Worm (Caenorhabditis elegans) whole organism, L4 larva: ENCODE data around the gene clec-161.

Experiments
- F10B5.3 ChIP-seq: sonication (generic microtip); optimal IDR thresholded peaks from 2 replicates; lab custom pipeline; 2016; ENCODE audit warnings: mild to moderate bottlenecking, missing genetic modification characterization, missing compliant biosample characterization
- F44E2.7 ChIP-seq: fragments of 200-800 bp; sonication (Bioruptor generic); IDR thresholded peaks from 2 replicates; pipeline ENCODE4 v2.1.2; 2022; ENCODE audit warnings: missing genetic modification characterization, missing compliant biosample characterization
- R02D3.7 ChIP-seq: fragments of 150-350 bp; sonication (generic microtip); optimal IDR thresholded peaks from 3 replicates; lab custom pipeline; 2014; ENCODE audit warnings: missing biosample characterization, missing genetic modification characterization
- T26A8.4 ChIP-seq: fragments of 200-800 bp; sonication (Bioruptor generic); IDR thresholded peaks from 2 replicates; pipeline ENCODE4 v1.3.6; 2022; ENCODE audit warnings: missing genetic modification characterization, missing compliant biosample characterization
- ZK337.2 ChIP-seq: fragments of 200-800 bp; sonication (Bioruptor generic); IDR thresholded peaks from 2 replicates; pipeline ENCODE4 v1.3.6; 2022; ENCODE audit warnings: missing genetic modification reagents, missing genetic modification characterization, missing compliant biosample characterization
- aha-1 ChIP-seq: fragments of 150-350 bp; peaks from one replicate; lab custom pipeline; 2014; ENCODE audit warnings: missing biosample characterization, missing genetic modification characterization
- daf-16 ChIP-seq, 3 experiments: sonication (generic microtip); optimal IDR thresholded peaks; 2 replicates each; lab custom pipeline; 2016 to 2017; ENCODE audit warnings: missing genetic modification characterization in 3 of 3, missing genetic modification reagents in 3 of 3, mild to moderate bottlenecking in 2 of 3, missing compliant biosample characterization in 2 of 3, missing biosample characterization in 1 of 3, moderate library complexity in 1 of 3
- daf-19 ChIP-seq: fragments of 200-800 bp; sonication (Bioruptor generic); conservative IDR thresholded peaks from 2 replicates; pipeline ENCODE4 v1.3.6; 2022; ENCODE audit warnings: missing genetic modification characterization, missing compliant biosample characterization
- daf-8 ChIP-seq: fragments of 200-800 bp; sonication (Bioruptor generic); IDR thresholded peaks from 2 replicates; pipeline ENCODE4 v1.3.6; 2022; ENCODE audit warnings: missing genetic modification characterization, missing compliant biosample characterization
- dmd-6 ChIP-seq: fragments of 200-800 bp; sonication (Bioruptor generic); IDR thresholded peaks from 2 replicates; pipeline ENCODE4 v1.3.6; 2022; ENCODE audit warnings: missing genetic modification reagents, missing genetic modification characterization, missing compliant biosample characterization
- dmd-8 ChIP-seq: fragments of 200-800 bp; sonication (Bioruptor generic); IDR thresholded peaks from 2 replicates; pipeline ENCODE4 v1.3.6; 2022; ENCODE audit warnings: missing genetic modification characterization, missing compliant biosample characterization
- dmd-9 ChIP-seq: fragments of 200-800 bp; sonication (Bioruptor generic); IDR thresholded peaks from 2 replicates; pipeline ENCODE4 v1.3.6; 2022; ENCODE audit warnings: missing genetic modification reagents, missing genetic modification characterization, missing compliant biosample characterization
- dve-1 ChIP-seq: sonication (generic microtip); optimal IDR thresholded peaks from 2 replicates; lab custom pipeline; 2017; ENCODE audit warnings: antibody characterized with exemption, mild to moderate bottlenecking, missing genetic modification characterization, missing compliant biosample characterization; ENCODE audit not compliant: insufficient read depth
- egl-27 ChIP-seq: sonication (generic microtip); optimal IDR thresholded peaks from 3 replicates; lab custom pipeline; 2017; ENCODE audit warnings: missing biosample characterization, missing genetic modification reagents, missing genetic modification characterization
- fkh-10 ChIP-seq: fragments of 150-350 bp; optimal IDR thresholded peaks from 2 replicates; lab custom pipeline; 2014; ENCODE audit warnings: missing biosample characterization, missing genetic modification reagents, missing genetic modification characterization
- gei-8 ChIP-seq: fragments of 200-800 bp; sonication (Bioruptor generic); optimal IDR thresholded peaks from 2 replicates; lab custom pipeline; 2018; ENCODE audit warnings: mild to moderate bottlenecking, missing genetic modification characterization, missing compliant biosample characterization
- hif-1 ChIP-seq, 2 experiments: sonication (generic microtip); optimal IDR thresholded peaks; 2 replicates each; lab custom pipeline; 2016 to 2017; ENCODE audit warnings: missing compliant biosample characterization in 2 of 2, missing genetic modification characterization in 2 of 2, missing genetic modification reagents in 2 of 2, missing genotype in 2 of 2, mild to moderate bottlenecking in 1 of 2
- hlh-11 ChIP-seq: fragments of 200-800 bp; sonication (Bioruptor generic); optimal IDR thresholded peaks from 2 replicates; lab custom pipeline; 2018; ENCODE audit warnings: mild to moderate bottlenecking, missing genetic modification characterization, missing compliant biosample characterization
- hlh-30 ChIP-seq: sonication (generic microtip); optimal IDR thresholded peaks from 2 replicates; lab custom pipeline; 2017; ENCODE audit warnings: antibody characterized with exemption, mild to moderate bottlenecking, missing genetic modification characterization, missing compliant biosample characterization; ENCODE audit not compliant: insufficient read depth
- lin-1 ChIP-seq: fragments of 200-800 bp; sonication (Bioruptor generic); IDR thresholded peaks from 2 replicates; pipeline ENCODE4 v1.3.6; 2022; ENCODE audit warnings: missing genetic modification reagents, missing genetic modification characterization, missing compliant biosample characterization
- lir-3 ChIP-seq: sonication (generic microtip); optimal IDR thresholded peaks from 2 replicates; lab custom pipeline; 2016; ENCODE audit warnings: mild to moderate bottlenecking, missing genetic modification characterization, missing compliant biosample characterization
- madf-9 ChIP-seq: fragments of 200-800 bp; sonication (Bioruptor generic); conservative IDR thresholded peaks from 2 replicates; pipeline ENCODE4 v1.3.6; 2022; ENCODE audit warnings: missing genetic modification reagents, missing genetic modification characterization, missing compliant biosample characterization
- mdl-1 ChIP-seq, 2 experiments: fragments of 150-350 bp in 1 of 2; sonication (generic microtip) in 1 of 2; optimal IDR thresholded peaks; 2 replicates each; lab custom pipeline; 2014 to 2017; ENCODE audit warnings: missing biosample characterization in 2 of 2, missing genetic modification characterization in 2 of 2
- mdt-29 ChIP-seq: fragments of 200-800 bp; sonication (Bioruptor generic); IDR thresholded peaks from 2 replicates; pipeline ENCODE4 v1.3.6; 2022; ENCODE audit warnings: missing genetic modification reagents, missing genetic modification characterization, missing compliant biosample characterization
- nhr-10 ChIP-seq: fragments of 150-350 bp; optimal IDR thresholded peaks from 2 replicates; lab custom pipeline; 2014; ENCODE audit warnings: missing biosample characterization, missing genetic modification characterization
- nhr-28 ChIP-seq: fragments of 150-350 bp; optimal IDR thresholded peaks from 2 replicates; lab custom pipeline; 2014; ENCODE audit warnings: missing biosample characterization, missing genetic modification characterization
- nhr-42 ChIP-seq: fragments of 200-800 bp; sonication (Bioruptor generic); IDR thresholded peaks from 2 replicates; pipeline ENCODE4 v1.3.6; 2022; ENCODE audit warnings: missing genetic modification characterization, missing compliant biosample characterization
- nhr-6 ChIP-seq: fragments of 150-350 bp; optimal IDR thresholded peaks from 2 replicates; lab custom pipeline; 2014; ENCODE audit warnings: missing biosample characterization, missing genetic modification characterization
- nhr-77 ChIP-seq: fragments of 150-350 bp; optimal IDR thresholded peaks from 2 replicates; lab custom pipeline; 2014; ENCODE audit warnings: missing biosample characterization, missing genetic modification characterization
- pqm-1 ChIP-seq: sonication (generic microtip); optimal IDR thresholded peaks from 2 replicates; lab custom pipeline; 2017; ENCODE audit warnings: missing biosample characterization, missing genetic modification characterization
- snpc-4 ChIP-seq: fragments of 150-350 bp; optimal IDR thresholded peaks from 2 replicates; lab custom pipeline; 2014; ENCODE audit warnings: missing biosample characterization, missing genetic modification characterization
- spr-1 ChIP-seq: sonication (generic microtip); optimal IDR thresholded peaks from 2 replicates; lab custom pipeline; 2016; ENCODE audit warnings: mild to moderate bottlenecking, missing genetic modification characterization, missing compliant biosample characterization
- spr-3 ChIP-seq: fragments of 200-800 bp; sonication (Bioruptor generic); optimal IDR thresholded peaks from 2 replicates; lab custom pipeline; 2018; ENCODE audit warnings: mild to moderate bottlenecking, missing genetic modification characterization, missing compliant biosample characterization
- tag-97 ChIP-seq: fragments of 200-800 bp; sonication (Bioruptor generic); IDR thresholded peaks from 2 replicates; pipeline ENCODE4 v1.3.6; 2022; ENCODE audit warnings: missing genetic modification characterization, missing compliant biosample characterization
- tra-1 ChIP-seq: fragments of 200-800 bp; sonication (Bioruptor generic); IDR thresholded peaks from 2 replicates; pipeline ENCODE4 v1.3.6; 2022; ENCODE audit warnings: missing genetic modification reagents, missing genetic modification characterization, missing compliant biosample characterization
- unc-62 ChIP-seq, 3 experiments: fragments of 150-350 bp in 1 of 3; sonication (generic microtip); optimal IDR thresholded peaks in 2 of 3; peaks in 1 of 3; 1 replicate in 1 of 3; 2 replicates in 2 of 3; lab custom pipeline; 2014 to 2017; ENCODE audit warnings: missing biosample characterization in 3 of 3, missing genetic modification characterization in 3 of 3, missing genetic modification reagents in 3 of 3, missing genotype in 1 of 3
- zfp-3 ChIP-seq: fragments of 200-800 bp; sonication (Bioruptor generic); conservative IDR thresholded peaks from 2 replicates; pipeline ENCODE4 v1.3.6; 2022; ENCODE audit warnings: missing genetic modification reagents, missing genetic modification characterization, missing compliant biosample characterization
- zip-2 ChIP-seq: fragments of 150-350 bp; optimal IDR thresholded peaks from 2 replicates; lab custom pipeline; 2014; ENCODE audit warnings: missing biosample characterization, missing genetic modification characterization
- ztf-7 ChIP-seq: fragments of 150-350 bp; optimal IDR thresholded peaks from 2 replicates; lab custom pipeline; 2014; ENCODE audit warnings: missing biosample characterization, missing genetic modification characterization

The clec-161 gene

DNA sequence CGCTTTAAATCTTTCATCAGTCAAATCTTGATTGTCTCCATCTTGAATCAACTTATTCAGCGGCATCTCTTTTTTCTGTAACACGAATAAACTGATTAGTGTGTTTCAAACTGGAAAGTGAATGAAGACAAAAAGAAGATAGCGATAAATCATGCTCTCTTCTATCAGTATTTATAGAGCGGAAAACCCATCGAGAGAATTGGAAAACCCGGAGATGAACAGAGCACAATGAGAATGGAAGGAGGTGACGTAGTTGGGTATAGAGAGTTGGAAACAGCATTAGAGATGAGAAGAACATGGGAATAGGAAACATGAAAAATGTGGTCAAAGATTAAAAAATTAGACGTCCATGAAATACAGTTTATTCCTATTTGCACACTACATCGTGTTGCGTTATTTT lies 16.4 kb downstream of the clec-161 start, which contains the start of gene acox-1.5:
Gene acox-1.5, minus strand, starts transcription at position 75 of the 400 bp plus-strand sequence.
- TF ChIP-seq lir-3 (tag; lab: Kevin White, UChicago): no peak
- TF ChIP-seq mdt-29: no peak
- peak; percentile 77 for TF ChIP-seq pqm-1 (tag; lab: Kevin White, UChicago)
- peak; percentile 19 for TF ChIP-seq aha-1 (tag; lab: Kevin White, UChicago)
- no peak for TF ChIP-seq hif-1 (tag; optimal IDR thresholded peaks at IDR 0.05; lab: Kevin White, UChicago)
- no peak for TF ChIP-seq gei-8 (GFP tag; lab: Kevin White, UChicago)
- no peak for TF ChIP-seq F10B5.3 (tag; lab: Kevin White, UChicago)
- TF ChIP-seq snpc-4 (tag; lab: Kevin White, UChicago): no peak
- TF ChIP-seq unc-62 (GFP tag; optimal IDR thresholded peaks at IDR 0.05 in 1 of 2; lab: Kevin White, UChicago): peak in 1 of 2 experiments; percentile 16
- no peak for TF ChIP-seq unc-62 (tag; optimal IDR thresholded peaks at IDR 0.05; lab: Kevin White, UChicago)
- peak; percentile 55 for TF ChIP-seq nhr-28
- TF ChIP-seq tag-97 (GFP tag; lab: Robert Waterston, UW): no peak
- peak; percentile 34 for TF ChIP-seq hlh-11 (tag; lab: Kevin White, UChicago)
- TF ChIP-seq ZK337.2: no peak
- no peak for TF ChIP-seq zfp-3 (GFP tag; lab: Robert Waterston, UW)
- peak; percentile 56 for TF ChIP-seq nhr-77
- peak; percentile 62 for TF ChIP-seq dmd-6 (GFP tag; lab: Robert Waterston, UW)
- no peak for TF ChIP-seq R02D3.7 (tag; lab: Kevin White, UChicago)
- TF ChIP-seq madf-9: no peak
- TF ChIP-seq ztf-7: no peak
- no peak for TF ChIP-seq dmd-9 (GFP tag; lab: Robert Waterston, UW)
- TF ChIP-seq fkh-10 (GFP tag; lab: Kevin White, UChicago): no peak
- peak; percentile 22 for TF ChIP-seq dve-1 (tag; lab: Kevin White, UChicago)
- TF ChIP-seq, all 104 proteins: peak for 8

ce11 chrIII:9590212-9590611 lies 18.3 kb downstream of the clec-161 start:
- TF ChIP-seq spr-3 (GFP tag; lab: Kevin White, UChicago) (no peak), dve-1 (tag; lab: Kevin White, UChicago) (peak; percentile 34), pqm-1 (tag; lab: Kevin White, UChicago) (peak; percentile 71), nhr-10 (tag; lab: Kevin White, UChicago) (no peak), nhr-6 (no peak), nhr-42 (GFP tag; lab: Robert Waterston, UW) (no peak), lin-1 (GFP tag; lab: Robert Waterston, UW) (peak; percentile 83; the same call in 1 of the 2 replicates), egl-27 (no peak), mdl-1 (tag; optimal IDR thresholded peaks at IDR 0.05; lab: Kevin White, UChicago) (peak in 1 of 2 experiments; percentile 61), F44E2.7 (GFP tag; lab: Robert Waterston, UW) (no peak), ZK337.2 (no peak), T26A8.4 (no peak), spr-1 (no peak), zip-2 (tag; lab: Kevin White, UChicago) (no peak), daf-16 (GFP tag; optimal IDR thresholded peaks at IDR 0.05; lab: Kevin White, UChicago) (no peak), daf-16 (tag; optimal IDR thresholded peaks at IDR 0.05; lab: Kevin White, UChicago) (peak; percentile 46), daf-8 (no peak), dmd-8 (GFP tag; lab: Robert Waterston, UW) (no peak), R02D3.7 (tag; lab: Kevin White, UChicago) (no peak), nhr-28 (peak; percentile 79), nhr-77 (peak; percentile 64), hlh-30 (tag; lab: Kevin White, UChicago) (no peak), tra-1 (GFP tag; lab: Robert Waterston, UW) (peak; percentile 59), hlh-11 (tag; lab: Kevin White, UChicago) (peak; percentile 66), dmd-6 (GFP tag; lab: Robert Waterston, UW) (peak; percentile 90), daf-19 (GFP tag; lab: Robert Waterston, UW) (no peak)
